Worm (Caenorhabditis elegans) whole organism, L3 larva: ENCODE results near the gene tbc-16.

ENCODE experiments used
- ama-1 ChIP-seq: fragments of 150-350 bp; optimal IDR thresholded peaks from 2 replicates; lab custom pipeline; 2018
- ceh-28 ChIP-seq: fragments of 150-350 bp; optimal IDR thresholded peaks from 2 replicates; lab custom pipeline; 2014; ENCODE audit warnings: missing biosample characterization, missing genetic modification reagents, missing genetic modification characterization
- fos-1 ChIP-seq: fragments of 150-350 bp; optimal IDR thresholded peaks from 2 replicates; lab custom pipeline; 2014; ENCODE audit warnings: missing biosample characterization, missing genetic modification characterization
- jun-1 ChIP-seq: fragments of 150-350 bp; optimal IDR thresholded peaks from 2 replicates; lab custom pipeline; 2014; ENCODE audit warnings: missing biosample characterization, missing genetic modification reagents, missing genetic modification characterization
- nhr-237 ChIP-seq: fragments of 150-350 bp; optimal IDR thresholded peaks from 2 replicates; lab custom pipeline; 2014; ENCODE audit warnings: missing biosample characterization, missing genetic modification characterization
- pqm-1 ChIP-seq: fragments of 150-350 bp; optimal IDR thresholded peaks from 2 replicates; lab custom pipeline; 2017; ENCODE audit warnings: missing biosample characterization, missing genetic modification characterization, inconsistent platforms
- sea-2 ChIP-seq: fragments of 150-350 bp; sonication (generic microtip); optimal IDR thresholded peaks from 4 replicates; lab custom pipeline; 2014; ENCODE audit warnings: missing biosample characterization, missing genetic modification reagents, missing genetic modification characterization
- unc-62 ChIP-seq: fragments of 150-350 bp; sonication (generic microtip); optimal IDR thresholded peaks from 4 replicates; lab custom pipeline; 2014; ENCODE audit warnings: missing biosample characterization, missing genetic modification reagents, missing genetic modification characterization
- zag-1 ChIP-seq: fragments of 150-350 bp; optimal IDR thresholded peaks from 2 replicates; lab custom pipeline; 2014; ENCODE audit warnings: missing biosample characterization, missing genetic modification characterization
- ztf-11 ChIP-seq: fragments of 150-350 bp; optimal IDR thresholded peaks from 2 replicates; lab custom pipeline; 2014; ENCODE audit warnings: missing biosample characterization, missing genetic modification characterization
- ztf-4 ChIP-seq: fragments of 150-350 bp; optimal IDR thresholded peaks from 2 replicates; lab custom pipeline; 2014; ENCODE audit warnings: missing biosample characterization, missing genetic modification characterization

DNA sequence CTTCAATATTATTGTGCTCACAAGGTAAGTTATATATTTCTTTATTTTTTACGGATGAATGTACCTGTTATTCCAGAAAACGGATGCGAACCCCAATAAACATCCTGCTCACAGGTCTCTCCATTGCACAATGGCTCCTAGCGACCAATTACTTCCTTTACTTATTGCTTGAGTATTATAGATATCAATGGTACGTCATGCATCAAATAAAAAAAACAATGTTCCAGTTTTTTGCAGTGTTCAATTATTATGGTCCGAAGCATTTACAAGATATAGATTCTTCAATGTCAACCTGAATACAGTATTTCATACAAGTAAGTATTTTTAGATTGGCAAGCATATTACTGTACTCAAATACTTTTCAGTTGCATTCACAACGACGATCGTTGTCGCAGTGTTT, 35.8 kb downstream of the tbc-16 start:
- TF ChIP-seq fos-1 (tag; lab: Kevin White, UChicago) (no peak), ztf-11 (tag; lab: Kevin White, UChicago) (no peak), ceh-28 (tag; lab: Kevin White, UChicago) (no peak), zag-1 (no peak), ztf-4 (tag; lab: Kevin White, UChicago) (no peak), unc-62 (GFP tag; lab: Kevin White, UChicago) (no peak), ama-1 (lab: Kevin White, UChicago) (no peak), sea-2 (GFP tag; lab: Kevin White, UChicago) (no peak), pqm-1 (tag; lab: Kevin White, UChicago) (no peak), jun-1 (tag; lab: Kevin White, UChicago) (no peak), nhr-237 (tag; lab: Kevin White, UChicago) (no peak)
